Worm (Caenorhabditis elegans) whole organism, dauer: Measurements from ENCODE around the gene srx-104.

Experiments
- unc-62 ChIP-seq: sonication (generic microtip); optimal IDR thresholded peaks from 2 replicates; lab custom pipeline; 2017; ENCODE audit warnings: missing biosample characterization, missing genetic modification reagents, missing genetic modification characterization

srx-104 gene

DNA sequence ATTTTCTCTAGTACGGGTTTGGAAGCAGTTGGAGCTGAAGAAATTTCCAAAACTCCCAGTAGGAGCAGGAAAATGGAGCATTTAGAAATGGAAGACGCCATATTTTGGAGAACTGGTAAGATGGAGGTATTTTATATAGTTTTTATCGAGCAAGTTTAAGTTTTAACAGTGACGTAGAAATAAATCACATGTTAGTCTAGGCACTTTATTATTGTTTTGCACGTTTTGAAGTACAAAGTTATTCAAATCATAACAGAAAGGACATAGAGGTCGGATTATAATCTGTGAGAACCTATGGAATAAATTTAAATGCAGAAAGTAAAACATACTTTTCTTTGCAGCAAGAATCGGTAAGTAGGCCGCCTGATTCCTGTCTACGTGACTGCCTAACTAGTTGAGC is 35.7 kb downstream of the srx-104 start, which contains the start of gene F19B10.6:
Gene F19B10.6 (minus strand): TSS at position 101 of the 400 bp plus-strand sequence.
- no peak for TF ChIP-seq unc-62

- no peak for TF ChIP-seq unc-62
These were observed 37.6 kb downstream of the srx-104 start, which contains the start of gene F19B10.13 for ce11 chrII:3661932-3662331. Gene F19B10.13 (plus strand): TSS chrII:3662274.

ce11 chrII:3659776-3660175 is 39.7 kb downstream of the srx-104 start, which contains the start of gene F19B10.4:
Gene F19B10.4 (plus strand): TSS chrII:3660076.
- no peak for TF ChIP-seq unc-62

DNA sequence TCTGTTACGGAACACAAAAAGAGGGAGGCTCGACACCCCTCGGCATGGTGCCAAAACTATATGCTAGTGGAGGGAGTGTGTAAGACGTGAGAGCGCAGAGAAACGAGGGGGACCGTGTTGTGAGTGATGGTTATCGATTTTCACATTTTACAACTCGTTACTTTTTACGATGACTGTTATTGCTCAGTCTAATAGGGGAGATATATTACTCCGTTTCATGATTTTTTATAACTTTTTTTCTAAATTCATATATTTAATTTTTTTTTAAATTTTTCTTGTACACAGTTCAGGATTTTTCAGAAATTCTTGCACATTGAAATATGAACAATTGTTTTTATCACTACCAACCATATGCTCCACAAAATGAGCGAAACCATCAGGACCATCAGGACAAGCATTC is 44.1 kb downstream of the srx-104 start, which contains the start of gene F19B10.5:
Gene F19B10.5 (plus strand): TSS at position 301 of the 400 bp plus-strand sequence.
- no peak for TF ChIP-seq unc-62
